Worm (Caenorhabditis elegans): ENCODE results near the gene nlp-51.

DNA sequence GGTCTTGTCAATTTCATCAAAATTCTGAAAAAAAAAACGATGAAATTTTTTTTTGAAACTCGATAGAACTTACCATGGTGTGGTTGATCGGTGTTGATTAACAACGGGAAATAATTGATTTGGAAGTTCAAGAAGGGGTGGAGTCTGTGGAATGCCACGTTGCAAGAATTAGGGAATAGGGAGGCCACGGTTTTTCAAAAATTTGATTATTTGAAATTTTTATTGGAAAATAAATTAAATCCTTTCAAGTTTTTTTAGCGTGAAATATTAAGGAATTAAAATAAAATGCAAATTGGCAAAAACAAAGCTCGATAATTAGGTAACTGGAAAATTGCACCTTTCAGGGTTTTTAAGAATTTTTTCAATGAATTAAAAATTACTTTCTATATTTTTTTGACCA is 20.0 kb upstream of the nlp-51 start, which contains the start of gene rmd-3:
- TF ChIP-seq skn-1 (tag; optimal IDR thresholded peaks at IDR 0.05), result no peak
- TF ChIP-seq nhr-25 (tag; optimal IDR thresholded peaks at IDR 0.05), result no peak
- TF ChIP-seq nhr-76 (tag; optimal IDR thresholded peaks at IDR 0.05), result no peak
- no peak for TF ChIP-seq elt-1 (tag; optimal IDR thresholded peaks at IDR 0.05)
- no peak for TF ChIP-seq lin-39 (tag; optimal IDR thresholded peaks at IDR 0.05)
- TF ChIP-seq zag-1 (tag; optimal IDR thresholded peaks at IDR 0.05), result no peak
- no peak for TF ChIP-seq elt-2 (tag; optimal IDR thresholded peaks at IDR 0.05)
- TF ChIP-seq snpc-4 (tag; optimal IDR thresholded peaks at IDR 0.05), result no peak
- no peak for TF ChIP-seq pqm-1 (tag; optimal IDR thresholded peaks at IDR 0.05)
- TF ChIP-seq egl-27 (tag; optimal IDR thresholded peaks at IDR 0.05), result no peak

All from whole organism, L3 larva.